Fruit fly (Drosophila melanogaster) whole organism, adult: ENCODE data around the gene CG42758.

ENCODE experiments used
- CG12768 ChIP-seq: fragments of 200-800 bp; sonication (Bioruptor generic); optimal IDR thresholded peaks from 2 replicates; lab custom pipeline; 2017; ENCODE audit warnings: missing biosample characterization, missing genetic modification characterization, mild to moderate bottlenecking, moderate library complexity, missing genetic modification reagents
- CG14711 ChIP-seq: fragments of 200-800 bp; sonication (Bioruptor generic); optimal IDR thresholded peaks from 2 replicates; lab custom pipeline; 2018; ENCODE audit warnings: missing biosample characterization, mild to moderate bottlenecking, missing genetic modification characterization, moderate library complexity
- CG1620 ChIP-seq: fragments of 200-800 bp; sonication (Bioruptor generic); optimal IDR thresholded peaks from 2 replicates; lab custom pipeline; 2016; ENCODE audit warnings: missing biosample characterization, missing genetic modification characterization
- cnc ChIP-seq, 2 experiments: fragments of >200 bp; optimal IDR thresholded peaks; 2 replicates each; lab custom pipeline; 2017

DNA sequence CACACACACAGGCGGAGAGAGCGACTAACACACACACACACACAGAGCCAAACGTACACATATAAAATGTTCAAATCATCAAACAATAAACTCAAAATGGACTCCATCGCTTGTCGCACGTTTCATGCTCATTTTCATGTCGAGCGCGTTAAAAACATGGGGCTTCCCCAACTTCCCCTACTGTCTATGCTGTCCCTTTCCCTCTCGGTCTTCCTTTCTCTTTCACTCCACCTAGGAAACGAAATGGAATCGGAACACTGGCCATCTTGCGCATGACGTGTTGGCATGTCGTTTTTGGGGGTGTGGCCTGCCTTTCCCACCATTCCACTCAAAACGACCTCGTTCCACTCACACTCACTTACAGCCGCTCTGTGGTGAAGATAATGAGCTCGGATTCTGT is 11.7 kb downstream of the CG42758 start:
- TF ChIP-seq CG14711 (tag; lab: Kevin White, UChicago) (no peak), CG1620 (no peak), cnc (optimal IDR thresholded peaks at IDR 0.05; lab: Kevin White, UChicago) (no peak), CG12768 (GFP tag; lab: Kevin White, UChicago) (no peak)
